Worm (Caenorhabditis elegans) whole organism, mixed stage, embryonic: ENCODE data around the gene ZK686.2.

Experiments used
- ces-1 ChIP-seq: fragments of 150-350 bp; optimal IDR thresholded peaks from 2 replicates; lab custom pipeline; 2014; ENCODE audit warnings: missing biosample characterization, missing genetic modification reagents, missing genetic modification characterization
- elt-3 ChIP-seq: fragments of 150-350 bp; optimal IDR thresholded peaks from 2 replicates; lab custom pipeline; 2014; ENCODE audit warnings: missing biosample characterization, missing genetic modification characterization
- lin-13 ChIP-seq: fragments of 150-350 bp; optimal IDR thresholded peaks from 2 replicates; lab custom pipeline; 2014; ENCODE audit warnings: missing biosample characterization, missing genetic modification characterization
- lsy-2 ChIP-seq: fragments of 150-350 bp; optimal IDR thresholded peaks from 2 replicates; lab custom pipeline; 2014; ENCODE audit warnings: missing biosample characterization, missing genetic modification characterization
- nhr-76 ChIP-seq: sonication (generic microtip); optimal IDR thresholded peaks from 2 replicates; lab custom pipeline; 2017; ENCODE audit warnings: missing biosample characterization, missing genetic modification characterization
- snpc-4 ChIP-seq: fragments of 150-350 bp; optimal IDR thresholded peaks from 2 replicates; lab custom pipeline; 2014; ENCODE audit warnings: missing biosample characterization, missing genetic modification characterization

- TF ChIP-seq lin-13 (tag; lab: Kevin White, UChicago) = no peak
- TF ChIP-seq lsy-2 (tag; lab: Kevin White, UChicago) = peak; percentile 65
- no peak for TF ChIP-seq snpc-4 (tag; lab: Kevin White, UChicago)
- TF ChIP-seq ces-1 = no peak
- TF ChIP-seq elt-3 (tag; lab: Kevin White, UChicago) = no peak
- no peak for TF ChIP-seq nhr-76
Measured at ce11 chrIII:7812208-7812880, 46.5 kb upstream of the ZK686.2 start.
